Worm (Caenorhabditis elegans): Measurements from ENCODE around the gene F35D11.3.

The F35D11.3 gene

ce11 chrII:4573084-4573483 lies 35.1 kb upstream of the F35D11.3 start:
- TF ChIP-seq aly-1 (tag; optimal IDR thresholded peaks at IDR 0.05) (no peak), scrt-1 (GFP tag; IDR thresholded peaks at IDR 0.05) (no peak), hmg-4 (GFP tag; optimal IDR thresholded peaks at IDR 0.05) (no peak), ama-1 (optimal IDR thresholded peaks at IDR 0.05) (no peak), pes-1 (GFP tag; IDR thresholded peaks at IDR 0.05) (no peak), ceh-13 (GFP tag; optimal IDR thresholded peaks at IDR 0.05) (no peak), hnd-1 (tag; optimal IDR thresholded peaks at IDR 0.05) (no peak), tbx-11 (GFP tag; IDR thresholded peaks at IDR 0.05) (no peak), ets-7 (tag; optimal IDR thresholded peaks at IDR 0.05) (no peak), ceh-36 (tag; optimal IDR thresholded peaks at IDR 0.05) (no peak), F13C5.2 (tag; optimal IDR thresholded peaks at IDR 0.05) (no peak)

ce11 chrII:4574658-4575057 lies 33.5 kb upstream of the F35D11.3 start:
- TF ChIP-seq ets-7 (tag; optimal IDR thresholded peaks at IDR 0.05) = no peak
- 0 out of 2 replicates have a peak, but pooled peaks have one; percentile 7 for TF ChIP-seq tbx-37 (GFP tag; conservative IDR thresholded peaks at IDR 0.05)
- no peak for TF ChIP-seq pes-1 (GFP tag; IDR thresholded peaks at IDR 0.05)

- TF ChIP-seq ceh-36 (tag; optimal IDR thresholded peaks at IDR 0.05) = no peak
- no peak for TF ChIP-seq pes-1 (GFP tag; IDR thresholded peaks at IDR 0.05)
- TF ChIP-seq B0310.2 (tag; optimal IDR thresholded peaks at IDR 0.05) = no peak
- no peak for TF ChIP-seq hmbx-1 (tag; optimal IDR thresholded peaks at IDR 0.05)
- TF ChIP-seq hnd-1 (tag; optimal IDR thresholded peaks at IDR 0.05) = no peak
Measured at ce11 chrII:4575579-4575978, 32.6 kb upstream of the F35D11.3 start.

ce11 chrII:4577391-4577790 lies 30.8 kb upstream of the F35D11.3 start:
- TF ChIP-seq F13C5.2 (tag; optimal IDR thresholded peaks at IDR 0.05) (no peak), ets-7 (tag; optimal IDR thresholded peaks at IDR 0.05) (peak; percentile 92)

- TF ChIP-seq ets-7 (tag; optimal IDR thresholded peaks at IDR 0.05) (no peak), flt-1 (GFP tag; IDR thresholded peaks at IDR 0.05) (0 out of 2 replicates have a peak, but pooled peaks have one; percentile 14)
Measured at ce11 chrII:4579375-4579774, 28.8 kb upstream of the F35D11.3 start.

- TF ChIP-seq ceh-13 (GFP tag; optimal IDR thresholded peaks at IDR 0.05) (no peak), tbx-37 (GFP tag; conservative IDR thresholded peaks at IDR 0.05) (no peak), B0310.2 (tag; optimal IDR thresholded peaks at IDR 0.05) (no peak), F13C5.2 (tag; optimal IDR thresholded peaks at IDR 0.05) (no peak), sea-1 (GFP tag; conservative IDR thresholded peaks at IDR 0.05) (no peak), aly-1 (tag; optimal IDR thresholded peaks at IDR 0.05) (no peak), ama-1 (optimal IDR thresholded peaks at IDR 0.05) (no peak)
Measured at ce11 chrII:4579920-4580474, 28.2 kb upstream of the F35D11.3 start.

- no peak for TF ChIP-seq tbx-37 (GFP tag; conservative IDR thresholded peaks at IDR 0.05)
- TF ChIP-seq ceh-36 (tag; optimal IDR thresholded peaks at IDR 0.05) = no peak
- TF ChIP-seq hnd-1 (tag; optimal IDR thresholded peaks at IDR 0.05) = no peak
- no peak for TF ChIP-seq aly-1 (tag; optimal IDR thresholded peaks at IDR 0.05)
- no peak for TF ChIP-seq hmbx-1 (tag; optimal IDR thresholded peaks at IDR 0.05)
- TF ChIP-seq pes-1 (GFP tag; IDR thresholded peaks at IDR 0.05) = 0 out of 2 replicates have a peak, but pooled peaks have one; percentile 26
Measured at ce11 chrII:4581090-4581489, 27.1 kb upstream of the F35D11.3 start.

- TF ChIP-seq tbx-11 (GFP tag; IDR thresholded peaks at IDR 0.05) (no peak), sea-1 (GFP tag; conservative IDR thresholded peaks at IDR 0.05) (no peak), ceh-36 (tag; optimal IDR thresholded peaks at IDR 0.05) (no peak), B0310.2 (tag; optimal IDR thresholded peaks at IDR 0.05) (no peak), flt-1 (GFP tag; IDR thresholded peaks at IDR 0.05) (no peak), scrt-1 (GFP tag; IDR thresholded peaks at IDR 0.05) (no peak), hmbx-1 (tag; optimal IDR thresholded peaks at IDR 0.05) (no peak), ets-7 (tag; optimal IDR thresholded peaks at IDR 0.05) (no peak), aly-1 (tag; optimal IDR thresholded peaks at IDR 0.05) (no peak), F13C5.2 (tag; optimal IDR thresholded peaks at IDR 0.05) (no peak), tra-4 (tag; optimal IDR thresholded peaks at IDR 0.05) (no peak), ceh-13 (GFP tag; optimal IDR thresholded peaks at IDR 0.05) (no peak), hnd-1 (tag; optimal IDR thresholded peaks at IDR 0.05) (no peak), ama-1 (optimal IDR thresholded peaks at IDR 0.05) (no peak), hmg-4 (GFP tag; optimal IDR thresholded peaks at IDR 0.05) (no peak), pes-1 (GFP tag; IDR thresholded peaks at IDR 0.05) (no peak), tbx-37 (GFP tag; conservative IDR thresholded peaks at IDR 0.05) (no peak)
Measured at ce11 chrII:4583203-4583912, 24.8 kb upstream of the F35D11.3 start.

- TF ChIP-seq pes-1 (GFP tag; IDR thresholded peaks at IDR 0.05) = no peak
- TF ChIP-seq ceh-36 (tag; optimal IDR thresholded peaks at IDR 0.05) = no peak
- no peak for TF ChIP-seq hmg-4 (GFP tag; optimal IDR thresholded peaks at IDR 0.05)
- no peak for TF ChIP-seq F13C5.2 (tag; optimal IDR thresholded peaks at IDR 0.05)
- no peak for TF ChIP-seq ets-7 (tag; optimal IDR thresholded peaks at IDR 0.05)
- TF ChIP-seq flt-1 (GFP tag; IDR thresholded peaks at IDR 0.05) = no peak
- no peak for TF ChIP-seq hnd-1 (tag; optimal IDR thresholded peaks at IDR 0.05)
- TF ChIP-seq aly-1 (tag; optimal IDR thresholded peaks at IDR 0.05) = no peak
- no peak for TF ChIP-seq ama-1 (optimal IDR thresholded peaks at IDR 0.05)
- no peak for TF ChIP-seq ceh-13 (GFP tag; optimal IDR thresholded peaks at IDR 0.05)
- no peak for TF ChIP-seq tbx-11 (GFP tag; IDR thresholded peaks at IDR 0.05)
- TF ChIP-seq hmbx-1 (tag; optimal IDR thresholded peaks at IDR 0.05) = no peak
- no peak for TF ChIP-seq sea-1 (GFP tag; conservative IDR thresholded peaks at IDR 0.05)
- TF ChIP-seq tbx-37 (GFP tag; conservative IDR thresholded peaks at IDR 0.05) = no peak
- TF ChIP-seq scrt-1 (GFP tag; IDR thresholded peaks at IDR 0.05) = no peak
Measured at ce11 chrII:4584313-4584712, 23.9 kb upstream of the F35D11.3 start.
